Fruit fly (Drosophila melanogaster) whole organism, pupa: ENCODE measurements around the gene CG4338.

Source experiments
- CG10348 ChIP-seq: fragments of 200-800 bp; sonication (Bioruptor generic); IDR thresholded peaks from 2 replicates; pipeline ENCODE4 v1.3.6; 2022; ENCODE audit warnings: missing biosample characterization, missing genetic modification characterization
- CG13204 ChIP-seq: fragments of 200-800 bp; sonication (Bioruptor generic); optimal IDR thresholded peaks from 2 replicates; lab custom pipeline; 2018; ENCODE audit warnings: missing biosample characterization, mild to moderate bottlenecking, missing genetic modification characterization, moderate library complexity
- CG15710 ChIP-seq: fragments of 200-800 bp; sonication (Bioruptor generic); optimal IDR thresholded peaks from 2 replicates; lab custom pipeline; 2018; ENCODE audit warnings: missing biosample characterization, mild to moderate bottlenecking, missing genetic modification characterization, moderate library complexity
- CG8301 ChIP-seq: fragments of 200-800 bp; sonication (Bioruptor generic); optimal IDR thresholded peaks from 2 replicates; lab custom pipeline; 2018; ENCODE audit warnings: missing biosample characterization, mild to moderate bottlenecking, missing genetic modification characterization
- CG9948 ChIP-seq: fragments of 200-800 bp; sonication (Bioruptor generic); optimal IDR thresholded peaks from 2 replicates; lab custom pipeline; 2018; ENCODE audit warnings: missing biosample characterization, mild to moderate bottlenecking, missing genetic modification characterization, moderate library complexity

dm6 chr3R:15282326-15282725 lies 7.0 kb downstream of the CG4338 start:
- TF ChIP-seq CG10348 (no peak), CG8301 (tag; lab: Kevin White, UChicago) (no peak), CG9948 (tag; lab: Kevin White, UChicago) (no peak), CG15710 (tag; lab: Kevin White, UChicago) (no peak), CG13204 (GFP tag; lab: Kevin White, UChicago) (no peak)
